Worm (Caenorhabditis elegans) whole organism, young adult: ENCODE data around the gene srg-60.

Experiments
- B0035.1 ChIP-seq: sonication (generic microtip); optimal IDR thresholded peaks from 2 replicates; lab custom pipeline; 2016; ENCODE audit warnings: missing genetic modification characterization, mild to moderate bottlenecking, missing compliant biosample characterization, missing genotype, missing genetic modification reagents
- C06A6.2 ChIP-seq: fragments of 200-800 bp; sonication (Bioruptor generic); conservative IDR thresholded peaks from 2 replicates; pipeline ENCODE4 v1.3.6; 2022; ENCODE audit warnings: missing genetic modification characterization, missing compliant biosample characterization
- D2030.7 ChIP-seq: fragments of 200-800 bp; sonication (Bioruptor generic); IDR thresholded peaks from 2 replicates; pipeline ENCODE4 v1.3.6; 2022; ENCODE audit warnings: missing genetic modification reagents, missing genetic modification characterization, missing compliant biosample characterization
- F33H1.4 ChIP-seq: fragments of 200-800 bp; sonication (Bioruptor generic); IDR thresholded peaks from 2 replicates; pipeline ENCODE4 v1.3.6; 2022; ENCODE audit warnings: missing genetic modification reagents, missing genetic modification characterization, missing compliant biosample characterization
- F39B2.1 ChIP-seq: fragments of 200-800 bp; sonication (Bioruptor generic); IDR thresholded peaks from 2 replicates; pipeline ENCODE4 v1.3.6; 2022; ENCODE audit warnings: missing genetic modification reagents, missing genetic modification characterization, missing compliant biosample characterization
- F57A8.1 ChIP-seq: fragments of 200-800 bp; sonication (Bioruptor generic); optimal IDR thresholded peaks from 2 replicates; lab custom pipeline; 2018; ENCODE audit warnings: mild to moderate bottlenecking, missing genetic modification characterization, moderate library complexity, missing compliant biosample characterization
- K11D2.4 ChIP-seq: fragments of 200-800 bp; sonication (Bioruptor generic); IDR thresholded peaks from 2 replicates; pipeline ENCODE4 v1.3.6; 2022; ENCODE audit warnings: missing genetic modification reagents, missing genetic modification characterization, missing compliant biosample characterization
- K12H6.12 ChIP-seq: fragments of 200-800 bp; sonication (Bioruptor generic); optimal IDR thresholded peaks from 2 replicates; lab custom pipeline; 2018; ENCODE audit warnings: mild to moderate bottlenecking, missing genetic modification characterization, missing compliant biosample characterization
- T07F8.4 ChIP-seq: sonication (generic microtip); optimal IDR thresholded peaks from 2 replicates; lab custom pipeline; 2016; ENCODE audit warnings: mild to moderate bottlenecking, missing genetic modification characterization, moderate library complexity, missing compliant biosample characterization
- Y53G8AR.9 ChIP-seq: fragments of 200-800 bp; sonication (Bioruptor generic); conservative IDR thresholded peaks from 2 replicates; pipeline ENCODE4 v1.3.6; 2022; ENCODE audit warnings: missing genetic modification reagents, missing genetic modification characterization, missing compliant biosample characterization
- Y67H2A.10 ChIP-seq: fragments of 200-800 bp; sonication (Bioruptor generic); conservative IDR thresholded peaks from 2 replicates; pipeline ENCODE4 v1.3.6; 2022; ENCODE audit warnings: missing genetic modification reagents, missing genetic modification characterization, missing compliant biosample characterization
- ZK185.1 ChIP-seq: sonication (generic microtip); optimal IDR thresholded peaks from 2 replicates; lab custom pipeline; 2016; ENCODE audit warnings: mild to moderate bottlenecking, missing genetic modification characterization, missing compliant biosample characterization; ENCODE audit not compliant: poor library complexity, severe bottlenecking
- akir-1 ChIP-seq: fragments of 200-800 bp; sonication (Bioruptor generic); optimal IDR thresholded peaks from 2 replicates; lab custom pipeline; 2018; ENCODE audit warnings: mild to moderate bottlenecking, missing genetic modification characterization, moderate library complexity, missing compliant biosample characterization
- ama-1 ChIP-seq, 3 experiments: fragments of 150-350 bp in 1 of 3; sonication (generic microtip) in 2 of 3; optimal IDR thresholded peaks; 2 replicates each; lab custom pipeline; 2014 to 2018; ENCODE audit warnings: missing biosample characterization in 2 of 3, missing genetic modification characterization in 2 of 3, missing genetic modification reagents in 2 of 3
- atf-7 ChIP-seq: sonication (generic microtip); optimal IDR thresholded peaks from 2 replicates; lab custom pipeline; 2017; ENCODE audit warnings: mild to moderate bottlenecking, missing genetic modification characterization, missing compliant biosample characterization
- attf-5 ChIP-seq: fragments of 200-800 bp; sonication (Bioruptor generic); optimal IDR thresholded peaks from 2 replicates; lab custom pipeline; 2018; ENCODE audit warnings: mild to moderate bottlenecking, missing genetic modification characterization, missing compliant biosample characterization
- bed-1 ChIP-seq: fragments of 200-800 bp; sonication (Bioruptor generic); IDR thresholded peaks from 2 replicates; pipeline ENCODE4 v1.3.6; 2022; ENCODE audit warnings: missing genetic modification reagents, missing genetic modification characterization, missing compliant biosample characterization
- cebp-1 ChIP-seq, 2 experiments: fragments of 200-800 bp in 1 of 2; sonication (Bioruptor generic) in 1 of 2; sonication (generic microtip) in 1 of 2; IDR thresholded peaks in 1 of 2; optimal IDR thresholded peaks in 1 of 2; 2 replicates each; pipeline versions ENCODE4 v1.3.6 to Lab custom; 2017 to 2022; ENCODE audit warnings: missing compliant biosample characterization in 2 of 2, missing genetic modification characterization in 2 of 2, mild to moderate bottlenecking in 1 of 2, missing genetic modification reagents in 1 of 2, moderate library complexity in 1 of 2
- cebp-2 ChIP-seq: fragments of 200-800 bp; sonication (Bioruptor generic); IDR thresholded peaks from 2 replicates; pipeline ENCODE4 v1.3.6; 2022; ENCODE audit warnings: missing genetic modification characterization, missing compliant biosample characterization
- ceh-100 ChIP-seq: fragments of 200-800 bp; sonication (Bioruptor generic); IDR thresholded peaks from 2 replicates; pipeline ENCODE4 v1.3.6; 2022; ENCODE audit warnings: missing genetic modification reagents, missing genetic modification characterization, missing compliant biosample characterization
- ceh-79 ChIP-seq: sonication (generic microtip); optimal IDR thresholded peaks from 2 replicates; lab custom pipeline; 2017; ENCODE audit warnings: mild to moderate bottlenecking, missing genetic modification characterization, missing compliant biosample characterization
- die-1 ChIP-seq: sonication (generic microtip); optimal IDR thresholded peaks from 2 replicates; lab custom pipeline; 2016; ENCODE audit warnings: missing genotype, mild to moderate bottlenecking, missing genetic modification characterization, missing compliant biosample characterization
- ekl-4 ChIP-seq: fragments of 200-800 bp; sonication (Bioruptor generic); IDR thresholded peaks from 2 replicates; pipeline ENCODE4 v1.3.6; 2022; ENCODE audit warnings: missing genetic modification reagents, missing genetic modification characterization, missing compliant biosample characterization
- him-1 ChIP-seq: sonication (generic microtip); optimal IDR thresholded peaks from 2 replicates; lab custom pipeline; 2016; ENCODE audit warnings: missing genotype, missing genetic modification reagents, missing genetic modification characterization, missing compliant biosample characterization
- hmg-1.2 ChIP-seq: fragments of 200-800 bp; sonication (Bioruptor generic); IDR thresholded peaks from 2 replicates; pipeline ENCODE4 v1.3.6; 2022; ENCODE audit warnings: missing genetic modification reagents, missing genetic modification characterization, missing compliant biosample characterization
- hmg-20 ChIP-seq: fragments of 200-800 bp; sonication (Bioruptor generic); IDR thresholded peaks from 2 replicates; pipeline ENCODE4 v1.3.6; 2022; ENCODE audit warnings: missing genetic modification reagents, missing genetic modification characterization, missing compliant biosample characterization
- hsf-1 ChIP-seq: fragments of 200-800 bp; sonication (Bioruptor generic); IDR thresholded peaks from 2 replicates; pipeline ENCODE4 v1.3.6; 2022; ENCODE audit warnings: missing genetic modification reagents, missing genetic modification characterization, missing compliant biosample characterization
- lag-1 ChIP-seq: fragments of 200-800 bp; sonication (Bioruptor generic); IDR thresholded peaks from 2 replicates; pipeline ENCODE4 v1.3.6; 2022; ENCODE audit warnings: missing genetic modification reagents, missing genetic modification characterization, missing compliant biosample characterization
- lin-26 ChIP-seq: fragments of 200-800 bp; sonication (Bioruptor generic); IDR thresholded peaks from 2 replicates; pipeline ENCODE4 v1.3.6; 2022; ENCODE audit warnings: missing genetic modification reagents, missing genetic modification characterization, missing compliant biosample characterization
- lin-54 ChIP-seq: fragments of 200-800 bp; sonication (Bioruptor generic); optimal IDR thresholded peaks from 2 replicates; lab custom pipeline; 2018; ENCODE audit warnings: mild to moderate bottlenecking, missing genetic modification characterization, missing compliant biosample characterization
- lsy-27 ChIP-seq: sonication (generic microtip); optimal IDR thresholded peaks from 2 replicates; lab custom pipeline; 2017; ENCODE audit warnings: missing genetic modification characterization, mild to moderate bottlenecking, missing compliant biosample characterization, antibody characterized with exemption, missing genotype, borderline replicate concordance; ENCODE audit not compliant: insufficient read depth
- madf-10 ChIP-seq: sonication (generic microtip); optimal IDR thresholded peaks from 2 replicates; lab custom pipeline; 2016; ENCODE audit warnings: mild to moderate bottlenecking, missing genetic modification characterization, missing compliant biosample characterization
- nfya-2 ChIP-seq: fragments of 200-800 bp; sonication (Bioruptor generic); IDR thresholded peaks from 2 replicates; pipeline ENCODE4 v1.3.6; 2022; ENCODE audit warnings: missing genetic modification reagents, missing genetic modification characterization, missing compliant biosample characterization
- nfyb-1 ChIP-seq: fragments of 200-800 bp; sonication (Bioruptor generic); IDR thresholded peaks from 2 replicates; pipeline ENCODE4 v1.3.6; 2022; ENCODE audit warnings: missing genetic modification reagents, missing genetic modification characterization, missing compliant biosample characterization
- nhr-27 ChIP-seq: fragments of 200-800 bp; sonication (Bioruptor generic); optimal IDR thresholded peaks from 2 replicates; lab custom pipeline; 2018; ENCODE audit warnings: mild to moderate bottlenecking, missing genetic modification characterization, moderate library complexity, missing compliant biosample characterization
- nhr-90 ChIP-seq: sonication (generic microtip); optimal IDR thresholded peaks from 2 replicates; lab custom pipeline; 2016; ENCODE audit warnings: missing genotype, mild to moderate bottlenecking, missing genetic modification characterization, missing compliant biosample characterization
- sdz-38 ChIP-seq: sonication (generic microtip); optimal IDR thresholded peaks from 2 replicates; lab custom pipeline; 2016; ENCODE audit warnings: missing genotype, missing genetic modification characterization, missing compliant biosample characterization
- snpc-3.4 ChIP-seq: sonication (generic microtip); optimal IDR thresholded peaks from 2 replicates; lab custom pipeline; 2017; ENCODE audit warnings: missing genetic modification characterization, mild to moderate bottlenecking, missing compliant biosample characterization, antibody characterized with exemption, moderate library complexity, missing genotype, missing genetic modification reagents
- somi-1 ChIP-seq: fragments of 200-800 bp; sonication (Bioruptor generic); optimal IDR thresholded peaks from 2 replicates; lab custom pipeline; 2018; ENCODE audit warnings: mild to moderate bottlenecking, missing genetic modification characterization, missing compliant biosample characterization
- sptf-2 ChIP-seq: fragments of 200-800 bp; sonication (Bioruptor generic); optimal IDR thresholded peaks from 2 replicates; lab custom pipeline; 2018; ENCODE audit warnings: mild to moderate bottlenecking, missing genetic modification characterization, missing compliant biosample characterization
- tlf-1 ChIP-seq: fragments of 200-800 bp; sonication (Bioruptor generic); optimal IDR thresholded peaks from 2 replicates; lab custom pipeline; 2018; ENCODE audit warnings: mild to moderate bottlenecking, missing genetic modification characterization, missing compliant biosample characterization
- xnd-1 ChIP-seq: sonication (generic microtip); optimal IDR thresholded peaks from 2 replicates; lab custom pipeline; 2016; ENCODE audit warnings: missing genotype, missing genetic modification reagents, missing genetic modification characterization, missing compliant biosample characterization
- zfh-2 ChIP-seq: fragments of 200-800 bp; sonication (Bioruptor generic); conservative IDR thresholded peaks from 2 replicates; pipeline ENCODE4 v1.3.6; 2022; ENCODE audit warnings: missing genetic modification reagents, missing genetic modification characterization, missing compliant biosample characterization
- zim-3 ChIP-seq: sonication (generic microtip); optimal IDR thresholded peaks from 2 replicates; lab custom pipeline; 2017; ENCODE audit warnings: mild to moderate bottlenecking, missing genetic modification characterization, moderate library complexity, missing compliant biosample characterization
- ztf-22 ChIP-seq: fragments of 200-800 bp; sonication (Bioruptor generic); optimal IDR thresholded peaks from 2 replicates; lab custom pipeline; 2018; ENCODE audit warnings: mild to moderate bottlenecking, missing genetic modification characterization, moderate library complexity, missing compliant biosample characterization
- ztf-26 ChIP-seq: sonication (generic microtip); optimal IDR thresholded peaks from 2 replicates; lab custom pipeline; 2017; ENCODE audit warnings: missing genetic modification characterization, missing compliant biosample characterization
- ztf-28 ChIP-seq: fragments of 200-800 bp; sonication (Bioruptor generic); IDR thresholded peaks from 2 replicates; pipeline ENCODE4 v1.3.6; 2022; ENCODE audit warnings: missing genetic modification reagents, missing genetic modification characterization, missing compliant biosample characterization
- ztf-3 ChIP-seq: fragments of 200-800 bp; sonication (Bioruptor generic); optimal IDR thresholded peaks from 2 replicates; lab custom pipeline; 2018; ENCODE audit warnings: mild to moderate bottlenecking, missing genetic modification characterization, missing compliant biosample characterization

The srg-60 gene

DNA sequence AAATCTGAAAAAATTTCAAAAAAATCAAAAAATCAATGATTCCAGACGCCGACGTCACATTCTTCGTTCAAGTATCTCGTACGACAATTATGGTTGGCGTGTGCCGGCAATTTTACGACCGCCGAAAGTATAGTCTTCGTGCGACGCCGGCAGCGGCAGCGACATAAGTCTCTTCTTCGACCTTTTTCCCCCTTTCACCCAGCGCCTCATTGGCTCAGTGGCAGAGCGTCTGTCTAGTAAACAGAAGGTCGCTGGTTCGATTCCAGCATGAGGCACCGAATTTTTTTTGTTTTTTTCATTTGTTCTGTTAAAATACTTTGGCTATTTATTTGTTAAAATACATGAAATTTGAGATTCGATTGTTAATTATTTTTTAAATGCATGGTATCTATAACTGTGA, 48.6 kb downstream of the srg-60 start (continued):
- no peak for TF ChIP-seq bed-1
- TF ChIP-seq ztf-26 (tag; lab: Kevin White, UChicago): peak; percentile 7
- TF ChIP-seq xnd-1: no peak
- no peak for TF ChIP-seq Y53G8AR.9 (GFP tag; lab: Robert Waterston, UW)
- TF ChIP-seq somi-1: no peak
- TF ChIP-seq F57A8.1 (GFP tag; lab: Kevin White, UChicago): no peak
- TF ChIP-seq ceh-100 (GFP tag; lab: Robert Waterston, UW): peak; percentile 74
- peak; percentile 54 for TF ChIP-seq lin-54 (GFP tag; lab: Kevin White, UChicago)
- TF ChIP-seq ztf-28: no peak
- peak; percentile 67 for TF ChIP-seq hmg-1.2 (GFP tag; lab: Robert Waterston, UW)
- TF ChIP-seq tlf-1 (GFP tag; lab: Kevin White, UChicago): peak; percentile 23
- TF ChIP-seq nhr-90: peak; percentile 55
- TF ChIP-seq Y67H2A.10 (GFP tag; lab: Robert Waterston, UW): no peak
- peak; percentile 57 for TF ChIP-seq T07F8.4
- peak; percentile 15 for TF ChIP-seq lsy-27 (tag; lab: Kevin White, UChicago)
- peak; percentile 16 for TF ChIP-seq madf-10 (tag; lab: Kevin White, UChicago)
- TF ChIP-seq cebp-2 (GFP tag; lab: Robert Waterston, UW): no peak
- TF ChIP-seq akir-1 (GFP tag; lab: Kevin White, UChicago): no peak
- no peak for TF ChIP-seq K11D2.4
- TF ChIP-seq B0035.1: no peak
- no peak for TF ChIP-seq C06A6.2 (GFP tag; lab: Robert Waterston, UW)
- TF ChIP-seq zim-3 (tag; lab: Kevin White, UChicago): no peak
- peak; percentile 54 for TF ChIP-seq snpc-3.4 (tag; lab: Kevin White, UChicago)
- no peak for TF ChIP-seq F33H1.4 (GFP tag; lab: Robert Waterston, UW)
- no peak for TF ChIP-seq K12H6.12 (tag; lab: Kevin White, UChicago)
- peak; percentile 70; the same call in 1 of the 2 replicates for TF ChIP-seq ekl-4 (GFP tag; lab: Robert Waterston, UW)
- TF ChIP-seq nfyb-1 (GFP tag; lab: Robert Waterston, UW): peak; percentile 71
- peak; percentile 32 for TF ChIP-seq atf-7 (tag; lab: Kevin White, UChicago)
- peak; percentile 67 for TF ChIP-seq die-1
- TF ChIP-seq ama-1 (optimal IDR thresholded peaks at IDR 0.05; lab: Kevin White, UChicago): no peak
- TF ChIP-seq ama-1 (GFP tag; optimal IDR thresholded peaks at IDR 0.05; lab: Kevin White, UChicago): peak; percentile 15 to 71
- no peak for TF ChIP-seq F39B2.1 (GFP tag; lab: Robert Waterston, UW)
- TF ChIP-seq ztf-3 (GFP tag; lab: Kevin White, UChicago): no peak
- TF ChIP-seq nfya-2: no peak
- 0 out of 2 replicates have a peak, but pooled peaks have one; percentile 37 for TF ChIP-seq hmg-20 (GFP tag; lab: Robert Waterston, UW)

DNA sequence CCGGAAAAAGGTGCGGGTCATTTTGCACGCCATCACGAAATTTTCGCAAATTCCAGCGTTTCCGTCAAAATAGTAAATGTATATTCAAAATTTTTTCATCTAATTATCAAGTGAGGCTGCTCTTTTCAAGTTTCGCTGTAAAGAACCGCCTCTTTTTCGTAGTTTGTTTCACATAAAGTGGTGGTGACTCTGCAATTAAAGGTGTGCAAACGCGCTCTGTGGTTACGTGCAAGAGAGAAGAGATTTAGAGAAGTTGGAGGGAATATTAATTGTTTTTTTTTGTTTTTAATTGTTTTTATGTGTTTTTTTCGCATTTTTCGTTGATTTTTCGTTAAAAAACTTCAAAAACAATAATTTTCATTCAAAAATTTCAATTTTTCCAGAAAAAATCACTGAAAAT, 49.9 kb downstream of the srg-60 start, which contains the start of gene W02G9.3:
TSS of gene W02G9.3 (plus strand) at position 384 of the 400 bp plus-strand sequence.
- TF ChIP-seq lin-26 (GFP tag; lab: Robert Waterston, UW): no peak
- TF ChIP-seq lag-1 (GFP tag; lab: Robert Waterston, UW): no peak
- TF ChIP-seq D2030.7 (GFP tag; lab: Robert Waterston, UW): peak; percentile 81
- TF ChIP-seq ztf-22 (GFP tag; lab: Kevin White, UChicago): no peak
- TF ChIP-seq hsf-1: no peak
- TF ChIP-seq lsy-27 (tag; lab: Kevin White, UChicago): no peak
- no peak for TF ChIP-seq sdz-38 (tag; lab: Kevin White, UChicago)
- TF ChIP-seq ZK185.1 (tag; lab: Kevin White, UChicago): no peak
- TF ChIP-seq zfh-2: no peak
- no peak for TF ChIP-seq sptf-2
- TF ChIP-seq ceh-79 (tag; lab: Kevin White, UChicago): no peak
- peak; percentile 1 for TF ChIP-seq him-1 (tag; lab: Kevin White, UChicago)
- TF ChIP-seq nhr-27 (tag; lab: Kevin White, UChicago): no peak
- TF ChIP-seq K12H6.12 (tag; lab: Kevin White, UChicago): peak; percentile 48
- no peak for TF ChIP-seq cebp-1 (GFP tag; IDR thresholded peaks at IDR 0.05; lab: Robert Waterston, UW)
- peak; percentile 41 for TF ChIP-seq cebp-1 (tag; optimal IDR thresholded peaks at IDR 0.05; lab: Kevin White, UChicago)
- peak; percentile 72 for TF ChIP-seq attf-5 (GFP tag; lab: Kevin White, UChicago)
